Fruit fly (Drosophila melanogaster) whole organism, wandering third instar larva: ENCODE measurements around the gene Gr93c.

Experiments
- Abd-B ChIP-seq: fragments of >200 bp; optimal IDR thresholded peaks from 2 replicates; lab custom pipeline; 2017; ENCODE audit warnings: missing biosample characterization, missing genetic modification characterization
- CrebA ChIP-seq: fragments of 200-800 bp; sonication (Bioruptor generic); optimal IDR thresholded peaks from 2 replicates; lab custom pipeline; 2016; ENCODE audit warnings: missing biosample characterization, mild to moderate bottlenecking, missing genetic modification characterization, borderline replicate concordance
- Dfd ChIP-seq: fragments of >200 bp; optimal IDR thresholded peaks from 2 replicates; lab custom pipeline; 2017; ENCODE audit warnings: missing biosample characterization, missing genetic modification characterization
- Hnf4 ChIP-seq: fragments of 200-800 bp; sonication (Bioruptor generic); optimal IDR thresholded peaks from 2 replicates; lab custom pipeline; 2016; ENCODE audit warnings: missing biosample characterization, mild to moderate bottlenecking, missing genetic modification characterization
- N ChIP-seq: fragments of >200 bp; optimal IDR thresholded peaks from 2 replicates; lab custom pipeline; 2018; ENCODE audit warnings: missing biosample characterization, missing external identifiers, missing genetic modification characterization
- OdsH ChIP-seq: fragments of 200-800 bp; sonication (Bioruptor generic); optimal IDR thresholded peaks from 2 replicates; lab custom pipeline; 2016; ENCODE audit warnings: missing biosample characterization, mild to moderate bottlenecking, missing genetic modification characterization
- Rel ChIP-seq, 2 experiments: fragments of 200-800 bp; sonication (Bioruptor generic) in 1 of 2; optimal IDR thresholded peaks; 2 replicates in 1 of 2; 3 replicates in 1 of 2; lab custom pipeline; 2016 to 2019; ENCODE audit warnings: mild to moderate bottlenecking in 2 of 2, missing biosample characterization in 2 of 2, missing genetic modification characterization in 2 of 2, moderate library complexity in 1 of 2
- br ChIP-seq: fragments of 200-800 bp; sonication (Bioruptor generic); optimal IDR thresholded peaks from 2 replicates; lab custom pipeline; 2016; ENCODE audit warnings: missing biosample characterization, missing genetic modification characterization
- foxo ChIP-seq, 2 experiments: fragments of 200-800 bp; sonication (Bioruptor generic); optimal IDR thresholded peaks; 2 replicates in 1 of 2; 3 replicates in 1 of 2; lab custom pipeline; 2016 to 2017; ENCODE audit warnings: missing biosample characterization in 2 of 2, missing genetic modification characterization in 2 of 2
- fru ChIP-seq: fragments of 200-800 bp; sonication (Bioruptor generic); optimal IDR thresholded peaks from 3 replicates; lab custom pipeline; 2016; ENCODE audit warnings: missing biosample characterization, mild to moderate bottlenecking, missing genetic modification characterization
- h ChIP-seq: fragments of 200-800 bp; sonication (Bioruptor generic); optimal IDR thresholded peaks from 3 replicates; lab custom pipeline; 2016; ENCODE audit warnings: missing biosample characterization, mild to moderate bottlenecking, missing genetic modification characterization
- psq ChIP-seq: fragments of 200-800 bp; sonication (Bioruptor generic); optimal IDR thresholded peaks from 3 replicates; lab custom pipeline; 2017; ENCODE audit warnings: missing biosample characterization, mild to moderate bottlenecking, missing genetic modification characterization, moderate library complexity
- rgr ChIP-seq: fragments of 200-800 bp; sonication (Bioruptor generic); optimal IDR thresholded peaks from 3 replicates; lab custom pipeline; 2016; ENCODE audit warnings: missing biosample characterization, mild to moderate bottlenecking, missing genetic modification characterization
- usp ChIP-seq: fragments of >200 bp; optimal IDR thresholded peaks from 2 replicates; lab custom pipeline; 2017; ENCODE audit warnings: missing biosample characterization, missing genetic modification characterization

DNA sequence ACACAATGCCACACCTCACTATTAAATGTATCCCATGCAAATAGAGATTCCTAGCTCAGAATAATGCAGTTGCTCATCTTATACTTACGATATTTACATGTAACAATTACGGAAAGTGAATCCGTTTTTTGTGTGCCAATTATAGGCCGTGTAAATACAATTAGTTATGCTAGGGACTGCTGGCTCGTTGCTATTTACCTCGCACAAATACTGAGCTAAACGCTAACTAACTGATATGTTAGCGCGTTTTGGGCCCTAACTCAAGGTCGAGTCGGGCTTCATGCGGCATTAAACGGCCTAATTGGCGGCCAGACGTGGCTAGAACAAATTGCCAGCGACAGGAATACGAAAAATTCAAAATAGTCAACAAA lies 11.8 kb upstream of the Gr93c start:
- TF ChIP-seq psq: no peak
- TF ChIP-seq rgr: no peak
- no peak for TF ChIP-seq Abd-B
- TF ChIP-seq Dfd (GFP tag; lab: Kevin White, UChicago): no peak
- TF ChIP-seq CrebA (GFP tag; lab: Kevin White, UChicago): no peak
- no peak for TF ChIP-seq OdsH (GFP tag; lab: Kevin White, UChicago)
- no peak for TF ChIP-seq br (GFP tag; lab: Kevin White, UChicago)
- no peak for TF ChIP-seq Hnf4 (GFP tag; lab: Kevin White, UChicago)
- TF ChIP-seq h (GFP tag; lab: Kevin White, UChicago): no peak
- TF ChIP-seq Rel (GFP tag; optimal IDR thresholded peaks at IDR 0.05; lab: Kevin White, UChicago): no peak
- TF ChIP-seq Rel (tag; optimal IDR thresholded peaks at IDR 0.05; lab: Kevin White, UChicago): no peak
- TF ChIP-seq fru: no peak
- TF ChIP-seq foxo (GFP tag; optimal IDR thresholded peaks at IDR 0.05; lab: Kevin White, UChicago): no peak
- TF ChIP-seq N (GFP tag; lab: Kevin White, UChicago): no peak
- no peak for TF ChIP-seq usp
